Fruit fly (Drosophila melanogaster): ENCODE results near the gene CG14395.

DNA sequence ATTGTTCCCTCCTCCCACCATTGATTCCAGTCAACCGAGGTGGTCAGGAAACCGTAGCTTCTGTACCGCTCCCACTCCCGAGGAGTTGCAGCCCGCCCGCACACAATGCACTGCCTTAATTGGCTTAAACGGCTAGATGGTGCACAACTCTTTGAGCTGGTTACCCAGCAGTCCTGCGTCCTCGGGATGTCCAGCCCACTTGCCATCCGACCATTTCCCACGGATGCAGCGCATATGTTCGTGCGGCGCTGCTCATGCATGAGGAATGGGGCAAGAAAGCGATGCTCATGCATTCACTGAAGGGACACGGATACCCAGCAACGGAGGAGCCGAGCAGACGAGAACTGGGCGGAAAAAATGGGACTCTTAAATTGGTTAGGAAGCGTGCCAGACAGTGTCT is 47.1 kb upstream of the CG14395 start:
- TF ChIP-seq CG32264 (GFP tag; optimal IDR thresholded peaks at IDR 0.05) (no peak), h (GFP tag; optimal IDR thresholded peaks at IDR 0.05) (no peak), Jra (GFP tag; optimal IDR thresholded peaks at IDR 0.05) (no peak), dmrt93B (GFP tag; optimal IDR thresholded peaks at IDR 0.05) (no peak), dsf (GFP tag; optimal IDR thresholded peaks at IDR 0.05; ENCODE audit: borderline replicate concordance) (no peak)

Data from whole organism, wandering third instar larva.